Worm (Caenorhabditis elegans) whole organism, late embryonic: ENCODE measurements around the gene sup-9.

Source experiments
- F13H6.1 ChIP-seq: sonication (generic microtip); optimal IDR thresholded peaks from 2 replicates; lab custom pipeline; 2016; ENCODE audit warnings: missing genetic modification characterization, missing compliant biosample characterization
- ama-1 ChIP-seq: fragments of 150-350 bp; optimal IDR thresholded peaks from 2 replicates; lab custom pipeline; 2014
- ceh-45 ChIP-seq: fragments of 200-800 bp; sonication (Bioruptor generic); IDR thresholded peaks from 2 replicates; pipeline ENCODE4 v1.3.6; 2022; ENCODE audit warnings: missing genetic modification reagents, missing genetic modification characterization, missing compliant biosample characterization
- ceh-6 ChIP-seq: fragments of 200-800 bp; sonication (Bioruptor generic); optimal IDR thresholded peaks from 2 replicates; lab custom pipeline; 2018; ENCODE audit warnings: mild to moderate bottlenecking, missing genetic modification characterization, missing compliant biosample characterization
- dmd-4 ChIP-seq: sonication (generic microtip); optimal IDR thresholded peaks from 2 replicates; lab custom pipeline; 2016; ENCODE audit warnings: borderline replicate concordance, missing genetic modification characterization, missing compliant biosample characterization
- fkh-10 ChIP-seq: fragments of 150-350 bp; optimal IDR thresholded peaks from 2 replicates; lab custom pipeline; 2014; ENCODE audit warnings: missing biosample characterization, missing genetic modification reagents, missing genetic modification characterization
- nfya-1 ChIP-seq: sonication (generic microtip); optimal IDR thresholded peaks from 2 replicates; lab custom pipeline; 2017; ENCODE audit warnings: missing genetic modification characterization, mild to moderate bottlenecking, missing compliant biosample characterization, antibody characterized with exemption, moderate library complexity
- nhr-11 ChIP-seq: fragments of 150-350 bp; optimal IDR thresholded peaks from 2 replicates; lab custom pipeline; 2014; ENCODE audit warnings: missing biosample characterization, missing genetic modification characterization
- pha-4 ChIP-seq: fragments of 150-350 bp; optimal IDR thresholded peaks from 2 replicates; lab custom pipeline; 2018; ENCODE audit warnings: missing biosample characterization, missing genetic modification reagents, missing genetic modification characterization
- sox-4 ChIP-seq: sonication (generic microtip); optimal IDR thresholded peaks from 2 replicates; lab custom pipeline; 2017; ENCODE audit warnings: mild to moderate bottlenecking, missing genetic modification characterization, inconsistent platforms, missing compliant biosample characterization
- ttx-3 ChIP-seq: sonication (generic microtip); optimal IDR thresholded peaks from 2 replicates; lab custom pipeline; 2016; ENCODE audit warnings: missing genetic modification reagents, missing genetic modification characterization, missing compliant biosample characterization
- unc-3 ChIP-seq, 2 experiments: fragments of 200-800 bp in 1 of 2; sonication (Bioruptor generic) in 1 of 2; sonication (generic microtip) in 1 of 2; conservative IDR thresholded peaks in 1 of 2; optimal IDR thresholded peaks in 1 of 2; 2 replicates each; pipeline versions ENCODE4 v1.3.6 to Lab custom; 2016 to 2022; ENCODE audit warnings: missing compliant biosample characterization in 2 of 2, missing genetic modification characterization in 2 of 2, missing genetic modification reagents in 1 of 2

DNA sequence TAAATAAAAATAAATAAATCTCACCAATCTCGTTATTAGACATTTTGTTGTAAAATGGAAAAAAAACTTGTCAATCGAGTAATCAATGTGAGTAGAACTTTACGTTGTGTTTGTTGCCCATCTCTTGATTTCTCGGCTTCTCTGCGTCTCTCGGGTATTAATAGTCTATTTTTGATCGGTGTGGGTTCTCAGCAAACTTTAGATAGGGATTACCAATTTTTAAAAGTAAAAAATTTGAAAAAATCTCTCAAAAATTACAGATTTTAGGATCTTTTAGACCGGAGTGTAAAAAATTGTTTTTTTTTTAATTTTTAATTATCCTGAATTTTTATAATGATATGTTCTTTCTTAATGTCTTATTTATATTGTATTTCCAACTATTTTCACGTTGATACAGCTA, 49.5 kb downstream of the sup-9 start, which contains the start of gene F22E5.21:
- TF ChIP-seq sox-4 (tag; lab: Kevin White, UChicago) (no peak), nhr-11 (no peak), F13H6.1 (tag; lab: Kevin White, UChicago) (no peak), pha-4 (tag; lab: Kevin White, UChicago) (no peak), ama-1 (lab: Kevin White, UChicago) (no peak), ceh-45 (GFP tag; lab: Robert Waterston, UW) (no peak), ttx-3 (tag; lab: Kevin White, UChicago) (no peak), dmd-4 (tag; lab: Kevin White, UChicago) (no peak), unc-3 (GFP tag; conservative IDR thresholded peaks at IDR 0.05; lab: Robert Waterston, UW) (no peak), unc-3 (tag; optimal IDR thresholded peaks at IDR 0.05; lab: Kevin White, UChicago) (no peak), nfya-1 (no peak), ceh-6 (no peak), fkh-10 (no peak)
